Fruit fly (Drosophila melanogaster) whole organism, embryonic: Measurements from ENCODE around the gene Prp31.

Experiments
- ATbp ChIP-seq: fragments of 200-800 bp; sonication (Bioruptor generic); optimal IDR thresholded peaks from 2 replicates; lab custom pipeline; 2017; ENCODE audit warnings: missing biosample characterization, mild to moderate bottlenecking, missing genetic modification characterization, missing genetic modification reagents
- Blimp-1 ChIP-seq: fragments of 200-800 bp; sonication (Bioruptor generic); optimal IDR thresholded peaks from 3 replicates; lab custom pipeline; 2018; ENCODE audit warnings: missing biosample characterization, missing genetic modification characterization, mild to moderate bottlenecking, moderate library complexity, missing genetic modification reagents
- Bteb2 ChIP-seq: fragments of 200-800 bp; sonication (Bioruptor generic); optimal IDR thresholded peaks from 2 replicates; lab custom pipeline; 2016; ENCODE audit warnings: missing biosample characterization, missing genetic modification characterization
- CG1024 ChIP-seq: fragments of 200-800 bp; sonication (Bioruptor generic); IDR thresholded peaks from 2 replicates; pipeline ENCODE4 v1.3.6; 2022; ENCODE audit warnings: missing biosample characterization, missing genetic modification characterization
- CG10431 ChIP-seq: fragments of 200-800 bp; sonication (Bioruptor generic); optimal IDR thresholded peaks from 3 replicates; lab custom pipeline; 2018; ENCODE audit warnings: missing biosample characterization, mild to moderate bottlenecking, missing genetic modification characterization
- CG11398 ChIP-seq: fragments of 200-800 bp; sonication (Bioruptor generic); optimal IDR thresholded peaks from 2 replicates; lab custom pipeline; 2016; ENCODE audit warnings: missing biosample characterization, missing genetic modification characterization
- CG11504 ChIP-seq: fragments of 200-800 bp; sonication (Bioruptor generic); optimal IDR thresholded peaks from 3 replicates; lab custom pipeline; 2019; ENCODE audit warnings: missing biosample characterization, mild to moderate bottlenecking, missing genetic modification characterization, moderate library complexity
- CG12659 ChIP-seq: fragments of 200-800 bp; sonication (Bioruptor generic); optimal IDR thresholded peaks from 3 replicates; lab custom pipeline; 2017; ENCODE audit warnings: mild to moderate bottlenecking, missing biosample characterization, missing genetic modification reagents, missing genetic modification characterization
- CG13894 ChIP-seq: fragments of 200-800 bp; sonication (Bioruptor generic); optimal IDR thresholded peaks from 3 replicates; lab custom pipeline; 2018; ENCODE audit warnings: missing biosample characterization, mild to moderate bottlenecking, missing genetic modification characterization, moderate library complexity
- CG15269 ChIP-seq: fragments of 200-800 bp; sonication (Bioruptor generic); optimal IDR thresholded peaks from 2 replicates; lab custom pipeline; 2018; ENCODE audit warnings: missing biosample characterization, mild to moderate bottlenecking, missing genetic modification characterization, moderate library complexity
- CG15514 ChIP-seq: fragments of 200-800 bp; sonication (Bioruptor generic); optimal IDR thresholded peaks from 3 replicates; lab custom pipeline; 2017; ENCODE audit warnings: missing biosample characterization, missing genetic modification characterization, mild to moderate bottlenecking, moderate library complexity, missing genetic modification reagents
- CG2712 ChIP-seq: fragments of 200-800 bp; optimal IDR thresholded peaks from 3 replicates; lab custom pipeline; 2019; ENCODE audit warnings: missing biosample characterization, mild to moderate bottlenecking, missing genetic modification characterization, moderate library complexity
- CG30020 ChIP-seq: fragments of 200-800 bp; optimal IDR thresholded peaks from 2 replicates; lab custom pipeline; 2019; ENCODE audit warnings: missing biosample characterization, mild to moderate bottlenecking, missing genetic modification characterization, moderate library complexity
- CG31224 ChIP-seq: fragments of 200-800 bp; sonication (Bioruptor generic); IDR thresholded peaks from 2 replicates; pipeline ENCODE4 v1.3.6; 2022; ENCODE audit warnings: missing biosample characterization, missing genetic modification characterization
- CG4328 ChIP-seq: fragments of 200-800 bp; sonication (Bioruptor generic); optimal IDR thresholded peaks from 3 replicates; lab custom pipeline; 2017; ENCODE audit warnings: missing biosample characterization, missing genetic modification reagents, missing genetic modification characterization
- CG4404 ChIP-seq: fragments of 200-800 bp; sonication (Bioruptor generic); IDR thresholded peaks from 2 replicates; pipeline ENCODE4 v1.3.6; 2022; ENCODE audit warnings: missing biosample characterization, missing genetic modification characterization
- CG6765 ChIP-seq: fragments of 200-800 bp; sonication (Bioruptor generic); optimal IDR thresholded peaks from 3 replicates; lab custom pipeline; 2017; ENCODE audit warnings: missing biosample characterization, mild to moderate bottlenecking, missing genetic modification characterization
- CG7745 ChIP-seq: fragments of 200-800 bp; sonication (Bioruptor generic); optimal IDR thresholded peaks from 2 replicates; lab custom pipeline; 2018; ENCODE audit warnings: missing biosample characterization, mild to moderate bottlenecking, missing genetic modification characterization, moderate library complexity
- CG7839 ChIP-seq: fragments of 200-800 bp; sonication (Bioruptor generic); optimal IDR thresholded peaks from 3 replicates; lab custom pipeline; 2018; ENCODE audit warnings: missing biosample characterization, mild to moderate bottlenecking, missing genetic modification characterization, moderate library complexity
- Camta ChIP-seq: fragments of 200-800 bp; sonication (Bioruptor generic); optimal IDR thresholded peaks from 2 replicates; lab custom pipeline; 2016; ENCODE audit warnings: missing biosample characterization, missing genetic modification characterization
- E2f2 ChIP-seq: fragments of 200-800 bp; sonication (Bioruptor generic); IDR thresholded peaks from 2 replicates; pipeline ENCODE4 v1.3.6; 2022; ENCODE audit warnings: missing biosample characterization, missing genetic modification characterization
- GATAe ChIP-seq: fragments of 200-800 bp; sonication (Bioruptor generic); conservative IDR thresholded peaks from 2 replicates; pipeline ENCODE4 v1.3.6; 2022; ENCODE audit warnings: missing biosample characterization, missing genetic modification characterization
- HLHmδ ChIP-seq: fragments of 200-800 bp; sonication (Bioruptor generic); optimal IDR thresholded peaks from 2 replicates; lab custom pipeline; 2018; ENCODE audit warnings: missing biosample characterization, mild to moderate bottlenecking, missing genetic modification characterization, moderate library complexity
- Med ChIP-seq: fragments of 200-800 bp; sonication (Bioruptor generic); peaks from one replicate; lab custom pipeline; 2016; ENCODE audit warnings: missing biosample characterization, missing genetic modification characterization, mild to moderate bottlenecking, inconsistent platforms, moderate library complexity
- NFAT ChIP-seq: fragments of 200-800 bp; sonication (Bioruptor generic); IDR thresholded peaks from 2 replicates; pipeline ENCODE4 v1.3.6; 2022; ENCODE audit warnings: missing biosample characterization, missing genetic modification characterization
- Nf-YC ChIP-seq: fragments of 200-800 bp; optimal IDR thresholded peaks from 3 replicates; lab custom pipeline; 2019; ENCODE audit warnings: missing biosample characterization, mild to moderate bottlenecking, missing genetic modification characterization, moderate library complexity
- Usf ChIP-seq: fragments of 200-800 bp; sonication (Bioruptor generic); optimal IDR thresholded peaks from 2 replicates; lab custom pipeline; 2017; ENCODE audit warnings: missing genotype, missing biosample characterization, missing genetic modification characterization
- abd-A ChIP-seq: fragments of 200-800 bp; sonication (Bioruptor generic); optimal IDR thresholded peaks from 3 replicates; lab custom pipeline; 2019; ENCODE audit warnings: missing biosample characterization, mild to moderate bottlenecking, missing genetic modification characterization, moderate library complexity
- ase ChIP-seq: fragments of 200-800 bp; sonication (Bioruptor generic); IDR thresholded peaks from 3 replicates; pipeline ENCODE4 v1.3.6; 2022; ENCODE audit warnings: missing biosample characterization, missing genetic modification characterization
- br ChIP-seq: fragments of >200 bp; optimal IDR thresholded peaks from 2 replicates; lab custom pipeline; 2017
- cato ChIP-seq: fragments of 200-800 bp; sonication (Bioruptor generic); optimal IDR thresholded peaks from 2 replicates; lab custom pipeline; 2016; ENCODE audit warnings: missing biosample characterization, missing genetic modification characterization, borderline replicate concordance
- caup ChIP-seq: fragments of 200-800 bp; sonication (Bioruptor generic); optimal IDR thresholded peaks from 3 replicates; lab custom pipeline; 2017; ENCODE audit warnings: missing biosample characterization, mild to moderate bottlenecking, missing genetic modification characterization, moderate library complexity; ENCODE audit not compliant: severe bottlenecking
- crol ChIP-seq: fragments of 200-800 bp; sonication (Bioruptor generic); IDR thresholded peaks from 2 replicates; pipeline ENCODE4 v1.3.6; 2022; ENCODE audit warnings: missing biosample characterization, missing genetic modification characterization
- ems ChIP-seq: fragments of 200-800 bp; sonication (Bioruptor generic); optimal IDR thresholded peaks from 3 replicates; lab custom pipeline; 2016; ENCODE audit warnings: missing biosample characterization, missing genetic modification characterization
- ind ChIP-seq: fragments of 200-800 bp; sonication (Bioruptor generic); optimal IDR thresholded peaks from 3 replicates; lab custom pipeline; 2016; ENCODE audit warnings: missing biosample characterization, missing genetic modification characterization
- insv ChIP-seq, 2 experiments: fragments of 200-800 bp; sonication (Bioruptor generic); optimal IDR thresholded peaks; 3 replicates each; lab custom pipeline; 2016 to 2018; ENCODE audit warnings: missing biosample characterization in 2 of 2, missing genetic modification characterization in 2 of 2
- pnt ChIP-seq: fragments of 200-800 bp; sonication (Bioruptor generic); optimal IDR thresholded peaks from 3 replicates; lab custom pipeline; 2016; ENCODE audit warnings: missing biosample characterization, missing genetic modification characterization
- pum ChIP-seq: fragments of 200-800 bp; sonication (Bioruptor generic); optimal IDR thresholded peaks from 2 replicates; lab custom pipeline; 2016; ENCODE audit warnings: missing biosample characterization, missing genetic modification characterization
- sc ChIP-seq, 3 experiments: fragments of >200 bp in 2 of 3; fragments of 200-800 bp in 1 of 3; sonication (Bioruptor generic) in 1 of 3; optimal IDR thresholded peaks; 2 replicates in 2 of 3; 3 replicates in 1 of 3; lab custom pipeline; 2017; ENCODE audit warnings: mild to moderate bottlenecking in 1 of 3, missing biosample characterization in 1 of 3, missing genetic modification characterization in 1 of 3, missing genetic modification reagents in 1 of 3
- scrt ChIP-seq: fragments of 200-800 bp; sonication (Bioruptor generic); optimal IDR thresholded peaks from 2 replicates; lab custom pipeline; 2018; ENCODE audit warnings: missing biosample characterization, mild to moderate bottlenecking, missing genetic modification characterization, moderate library complexity
- sens-2 ChIP-seq: fragments of 200-800 bp; sonication (Bioruptor generic); IDR thresholded peaks from 2 replicates; pipeline ENCODE4 v1.3.6; 2022; ENCODE audit warnings: missing biosample characterization, missing genetic modification characterization
- tll ChIP-seq, 2 experiments: fragments of 200-800 bp in 1 of 2; fragments of >200 bp in 1 of 2; sonication (Bioruptor generic) in 1 of 2; optimal IDR thresholded peaks; 2 replicates each; lab custom pipeline; 2017 to 2019; ENCODE audit warnings: missing biosample characterization in 2 of 2, missing genetic modification characterization in 2 of 2, mild to moderate bottlenecking in 1 of 2, moderate library complexity in 1 of 2
- toy ChIP-seq: fragments of 200-800 bp; sonication (Bioruptor generic); IDR thresholded peaks from 2 replicates; pipeline ENCODE4 v1.3.6; 2022; ENCODE audit warnings: missing biosample characterization, missing genetic modification characterization
- trem ChIP-seq: fragments of 200-800 bp; optimal IDR thresholded peaks from 3 replicates; lab custom pipeline; 2019; ENCODE audit warnings: missing biosample characterization, mild to moderate bottlenecking, missing genetic modification characterization, moderate library complexity
- vfl ChIP-seq: fragments of 200-800 bp; sonication (Bioruptor generic); optimal IDR thresholded peaks from 2 replicates; lab custom pipeline; 2016; ENCODE audit warnings: missing biosample characterization, missing genetic modification characterization
- zen2 ChIP-seq: fragments of 200-800 bp; sonication (Bioruptor generic); IDR thresholded peaks from 3 replicates; pipeline ENCODE4 v1.3.6; 2022; ENCODE audit warnings: missing biosample characterization, missing genetic modification characterization; ENCODE audit not compliant: partially characterized antibody
- zf30C ChIP-seq: fragments of 200-800 bp; sonication (Bioruptor generic); optimal IDR thresholded peaks from 3 replicates; lab custom pipeline; 2018; ENCODE audit warnings: missing biosample characterization, mild to moderate bottlenecking, missing genetic modification characterization
- zfh2 ChIP-seq: fragments of 200-800 bp; sonication (Bioruptor generic); optimal IDR thresholded peaks from 2 replicates; lab custom pipeline; 2016; ENCODE audit warnings: missing biosample characterization, missing genetic modification characterization

Gene Prp31

DNA sequence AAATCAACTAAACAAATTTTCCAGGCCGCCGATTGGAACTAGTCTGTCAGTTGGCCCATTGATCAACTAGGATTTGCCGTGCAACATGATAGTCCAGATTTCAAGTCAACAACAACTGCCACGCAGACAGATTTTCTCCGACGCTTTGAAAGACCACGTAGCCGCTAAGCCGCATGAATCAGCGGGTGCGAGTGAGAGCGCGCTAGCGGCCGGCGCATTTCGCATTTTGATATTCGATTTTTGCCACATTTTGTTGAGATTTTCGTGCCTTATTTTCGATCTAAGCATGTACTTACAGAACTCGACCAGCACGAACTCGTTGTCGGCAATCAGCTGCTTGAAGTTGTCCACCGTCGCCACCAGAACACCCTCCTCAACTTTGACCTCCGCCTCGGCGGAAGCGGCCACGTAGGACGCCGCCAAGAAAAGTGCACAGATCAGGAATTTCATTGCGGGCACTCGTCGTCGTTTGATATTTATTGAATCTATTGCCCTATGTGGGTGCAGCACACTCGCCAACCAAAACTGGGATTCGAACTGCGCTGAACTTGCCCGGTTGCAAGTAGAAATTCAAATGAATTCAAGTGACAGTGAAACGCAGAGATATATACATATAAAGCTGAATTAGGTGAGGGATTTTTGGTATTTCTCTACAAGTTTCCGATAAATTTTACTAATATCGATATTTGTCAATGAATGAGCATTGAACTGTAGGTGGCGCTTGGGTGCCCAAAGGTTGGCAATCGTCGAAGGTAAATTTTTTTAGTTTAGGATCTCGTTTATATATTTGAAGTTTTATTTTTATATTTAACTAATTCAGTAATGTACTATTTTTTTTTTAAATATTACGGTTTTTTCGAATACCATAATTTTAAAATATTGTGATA, 16.7 kb upstream of the Prp31 start, which contains the start of gene Pdi (continued):
- TF ChIP-seq zen2 (no peak), CG30020 (tag; lab: Kevin White, UChicago) (peak; percentile 53), Camta (peak; percentile 31), toy (GFP tag; lab: Robert Waterston, UW) (no peak), CG4404 (GFP tag; lab: Robert Waterston, UW) (no peak), CG7745 (tag; lab: Kevin White, UChicago) (no peak), HLHmδ (GFP tag; lab: Kevin White, UChicago) (peak; percentile 34), CG11398 (GFP tag; lab: Kevin White, UChicago) (peak; percentile 37), ind (GFP tag; lab: Kevin White, UChicago) (no peak), zfh2 (GFP tag; lab: Kevin White, UChicago) (no peak), zf30C (no peak), CG10431 (GFP tag; lab: Kevin White, UChicago) (no peak), vfl (GFP tag; lab: Kevin White, UChicago) (no peak), Med (GFP tag; lab: Kevin White, UChicago) (peak; percentile 91), sc (optimal IDR thresholded peaks at IDR 0.05; lab: Kevin White, UChicago) (no peak), sc (GFP tag; optimal IDR thresholded peaks at IDR 0.05; lab: Kevin White, UChicago) (no peak), CG7839 (peak; percentile 29), cato (GFP tag; lab: Kevin White, UChicago) (no peak), Usf (GFP tag; lab: Kevin White, UChicago) (no peak), CG6765 (no peak), NFAT (GFP tag; lab: Robert Waterston, UW) (no peak), CG15269 (tag; lab: Kevin White, UChicago) (peak; percentile 11), br (lab: Kevin White, UChicago) (no peak), Bteb2 (peak; percentile 33), CG13894 (peak; percentile 60), CG15514 (peak; percentile 58), CG4328 (no peak), sens-2 (no peak), trem (tag; lab: Kevin White, UChicago) (peak; percentile 83), ase (no peak), CG2712 (peak; percentile 47), CG12659 (GFP tag; lab: Kevin White, UChicago) (peak; percentile 81), caup (GFP tag; lab: Kevin White, UChicago) (peak; percentile 4), CG11504 (tag; lab: Kevin White, UChicago) (peak; percentile 50), GATAe (GFP tag; lab: Robert Waterston, UW) (no peak), insv (GFP tag; optimal IDR thresholded peaks at IDR 0.05; lab: Kevin White, UChicago) (peak in 1 of 2 experiments; percentile 24), abd-A (tag; lab: Kevin White, UChicago) (peak; percentile 17), ems (peak; percentile 35), ATbp (GFP tag; lab: Kevin White, UChicago) (peak; percentile 6), CG31224 (GFP tag; lab: Robert Waterston, UW) (no peak), CG1024 (GFP tag; lab: Robert Waterston, UW) (no peak), Nf-YC (tag; lab: Kevin White, UChicago) (peak; percentile 36), E2f2 (GFP tag; lab: Robert Waterston, UW) (peak; percentile 70), pnt (GFP tag; lab: Kevin White, UChicago) (no peak), scrt (GFP tag; lab: Kevin White, UChicago) (peak; percentile 0), tll (GFP tag; optimal IDR thresholded peaks at IDR 0.05; lab: Kevin White, UChicago) (no peak), pum (GFP tag; lab: Kevin White, UChicago) (no peak), Blimp-1 (GFP tag; lab: Kevin White, UChicago) (peak; percentile 24), crol (GFP tag; lab: Robert Waterston, UW) (0 out of 2 replicates have a peak, but pooled peaks have one; percentile 5)
